Fruit fly (Drosophila melanogaster) whole organism, wandering third instar larva: ENCODE measurements around the gene Tmx3.
A peak's percentile ranks its signal among the peaks of the same experiment; 100 is the strongest.

ENCODE experiments used
- Abd-B ChIP-seq: fragments of >200 bp; optimal IDR thresholded peaks from 2 replicates; lab custom pipeline; 2017; ENCODE audit warnings: missing biosample characterization, missing genetic modification characterization
- CG32264 ChIP-seq: fragments of 200-800 bp; sonication (Bioruptor generic); optimal IDR thresholded peaks from 2 replicates; lab custom pipeline; 2016; ENCODE audit warnings: missing biosample characterization, missing genetic modification characterization
- CG9705 ChIP-seq: fragments of 200-800 bp; sonication (Bioruptor generic); optimal IDR thresholded peaks from 2 replicates; lab custom pipeline; 2018; ENCODE audit warnings: missing biosample characterization, mild to moderate bottlenecking, missing genetic modification characterization
- Dfd ChIP-seq: fragments of >200 bp; optimal IDR thresholded peaks from 2 replicates; lab custom pipeline; 2017; ENCODE audit warnings: missing biosample characterization, missing genetic modification characterization
- Dif ChIP-seq: fragments of 200-275, 200-300 bp; sonication (Bioruptor generic); optimal IDR thresholded peaks from 2 replicates; lab custom pipeline; 2018; ENCODE audit warnings: missing biosample characterization, missing genetic modification characterization; ENCODE audit not compliant: partially characterized antibody
- GATAd ChIP-seq: sonication (Bioruptor generic); optimal IDR thresholded peaks from 2 replicates; lab custom pipeline; 2016; ENCODE audit warnings: missing biosample characterization, missing genetic modification characterization
- HLH106 ChIP-seq: fragments of 200-800 bp; optimal IDR thresholded peaks from 3 replicates; lab custom pipeline; 2019; ENCODE audit warnings: missing biosample characterization, mild to moderate bottlenecking, missing genetic modification characterization, moderate library complexity
- Hnf4 ChIP-seq: fragments of 200-800 bp; sonication (Bioruptor generic); optimal IDR thresholded peaks from 2 replicates; lab custom pipeline; 2016; ENCODE audit warnings: missing biosample characterization, mild to moderate bottlenecking, missing genetic modification characterization
- Hr78 ChIP-seq: fragments of >200 bp; optimal IDR thresholded peaks from 2 replicates; lab custom pipeline; 2017; ENCODE audit warnings: missing biosample characterization, missing genetic modification characterization
- Hr83 ChIP-seq: fragments of 200-300 bp; sonication (Bioruptor generic); optimal IDR thresholded peaks from 2 replicates; lab custom pipeline; 2016; ENCODE audit warnings: missing biosample characterization, mild to moderate bottlenecking, missing genetic modification characterization, moderate library complexity; ENCODE audit not compliant: poor library complexity, severe bottlenecking
- Mio ChIP-seq: sonication (Bioruptor generic); optimal IDR thresholded peaks from 2 replicates; lab custom pipeline; 2016; ENCODE audit warnings: missing biosample characterization, missing genetic modification characterization
- Myc ChIP-seq: fragments of >200 bp; optimal IDR thresholded peaks from 2 replicates; lab custom pipeline; 2017
- N ChIP-seq: fragments of >200 bp; optimal IDR thresholded peaks from 2 replicates; lab custom pipeline; 2018; ENCODE audit warnings: missing biosample characterization, missing external identifiers, missing genetic modification characterization
- OdsH ChIP-seq: fragments of 200-800 bp; sonication (Bioruptor generic); optimal IDR thresholded peaks from 2 replicates; lab custom pipeline; 2016; ENCODE audit warnings: missing biosample characterization, mild to moderate bottlenecking, missing genetic modification characterization
- Rel ChIP-seq, 2 experiments: fragments of 200-800 bp; sonication (Bioruptor generic) in 1 of 2; optimal IDR thresholded peaks; 2 replicates in 1 of 2; 3 replicates in 1 of 2; lab custom pipeline; 2016 to 2019; ENCODE audit warnings: mild to moderate bottlenecking in 2 of 2, missing biosample characterization in 2 of 2, missing genetic modification characterization in 2 of 2, moderate library complexity in 1 of 2
- Vsx2 ChIP-seq: fragments of 200-300, 225-300 bp; sonication (Bioruptor generic); optimal IDR thresholded peaks from 2 replicates; lab custom pipeline; 2018; ENCODE audit warnings: missing biosample characterization, missing genetic modification characterization; ENCODE audit not compliant: partially characterized antibody
- br ChIP-seq: fragments of 200-800 bp; sonication (Bioruptor generic); optimal IDR thresholded peaks from 2 replicates; lab custom pipeline; 2016; ENCODE audit warnings: missing biosample characterization, missing genetic modification characterization
- brk ChIP-seq: fragments of 200-800 bp; sonication (Bioruptor generic); optimal IDR thresholded peaks from 2 replicates; lab custom pipeline; 2016; ENCODE audit warnings: missing biosample characterization, mild to moderate bottlenecking, missing genetic modification characterization
- foxo ChIP-seq, 2 experiments: fragments of 200-800 bp; sonication (Bioruptor generic); optimal IDR thresholded peaks; 2 replicates in 1 of 2; 3 replicates in 1 of 2; lab custom pipeline; 2016 to 2017; ENCODE audit warnings: missing biosample characterization in 2 of 2, missing genetic modification characterization in 2 of 2
- fru ChIP-seq: fragments of 200-800 bp; sonication (Bioruptor generic); optimal IDR thresholded peaks from 3 replicates; lab custom pipeline; 2016; ENCODE audit warnings: missing biosample characterization, mild to moderate bottlenecking, missing genetic modification characterization
- jim ChIP-seq: fragments of 175-275, 200-325 bp; sonication (Bioruptor generic); optimal IDR thresholded peaks from 2 replicates; lab custom pipeline; 2016; ENCODE audit warnings: missing biosample characterization, mild to moderate bottlenecking, missing genetic modification characterization
- pan ChIP-seq: fragments of >200 bp; optimal IDR thresholded peaks from 2 replicates; lab custom pipeline; 2017
- psq ChIP-seq: fragments of 200-800 bp; sonication (Bioruptor generic); optimal IDR thresholded peaks from 3 replicates; lab custom pipeline; 2017; ENCODE audit warnings: missing biosample characterization, mild to moderate bottlenecking, missing genetic modification characterization, moderate library complexity
- rgr ChIP-seq: fragments of 200-800 bp; sonication (Bioruptor generic); optimal IDR thresholded peaks from 3 replicates; lab custom pipeline; 2016; ENCODE audit warnings: missing biosample characterization, mild to moderate bottlenecking, missing genetic modification characterization
- sv ChIP-seq: fragments of 200-800 bp; sonication (Bioruptor generic); optimal IDR thresholded peaks from 3 replicates; lab custom pipeline; 2016; ENCODE audit warnings: missing biosample characterization, missing genetic modification characterization
- usp ChIP-seq: fragments of >200 bp; optimal IDR thresholded peaks from 2 replicates; lab custom pipeline; 2017; ENCODE audit warnings: missing biosample characterization, missing genetic modification characterization

Gene Tmx3

dm6 chr3L:16277135-16277534, 48.2 kb downstream of the Tmx3 start, which contains the start of gene CG13065:
Gene CG13065 (plus strand): TSS chr3L:16277435.
- TF ChIP-seq OdsH (GFP tag; lab: Kevin White, UChicago): no peak
- TF ChIP-seq Rel (GFP tag; optimal IDR thresholded peaks at IDR 0.05; lab: Kevin White, UChicago): no peak
- no peak for TF ChIP-seq Rel (tag; optimal IDR thresholded peaks at IDR 0.05; lab: Kevin White, UChicago)
- no peak for TF ChIP-seq Hr83 (GFP tag; lab: Kevin White, UChicago)
- no peak for TF ChIP-seq usp (GFP tag; lab: Kevin White, UChicago)
- no peak for TF ChIP-seq CG9705 (GFP tag; lab: Kevin White, UChicago)
- no peak for TF ChIP-seq N (GFP tag; lab: Kevin White, UChicago)
- no peak for TF ChIP-seq Mio (GFP tag; lab: Kevin White, UChicago)
- no peak for TF ChIP-seq br (GFP tag; lab: Kevin White, UChicago)
- TF ChIP-seq foxo (GFP tag; optimal IDR thresholded peaks at IDR 0.05; lab: Kevin White, UChicago): no peak
- TF ChIP-seq sv (GFP tag; lab: Kevin White, UChicago): no peak
- TF ChIP-seq psq (GFP tag; lab: Kevin White, UChicago): no peak
- TF ChIP-seq jim (GFP tag; lab: Kevin White, UChicago): no peak
- TF ChIP-seq Hr78: no peak
- TF ChIP-seq HLH106: no peak
- no peak for TF ChIP-seq Hnf4 (GFP tag; lab: Kevin White, UChicago)
- no peak for TF ChIP-seq rgr (GFP tag; lab: Kevin White, UChicago)
- TF ChIP-seq Dfd (GFP tag; lab: Kevin White, UChicago): no peak
- TF ChIP-seq Abd-B: no peak

- no peak for TF ChIP-seq brk (GFP tag; lab: Kevin White, UChicago)
- TF ChIP-seq HLH106: no peak
- TF ChIP-seq CG32264 (GFP tag; lab: Kevin White, UChicago): no peak
- TF ChIP-seq br (GFP tag; lab: Kevin White, UChicago): no peak
- TF ChIP-seq sv (GFP tag; lab: Kevin White, UChicago): no peak
- no peak for TF ChIP-seq Myc
- TF ChIP-seq GATAd (GFP tag; lab: Kevin White, UChicago): no peak
- no peak for TF ChIP-seq pan
- TF ChIP-seq Dif (GFP tag; lab: Kevin White, UChicago): no peak
- TF ChIP-seq fru (GFP tag; lab: Kevin White, UChicago): no peak
- TF ChIP-seq Hnf4 (GFP tag; lab: Kevin White, UChicago): no peak
Observed at dm6 chr3L:16279171-16279570, 50.3 kb downstream of the Tmx3 start, which contains the start of gene CG13050. Gene CG13050 (minus strand): TSS chr3L:16279271.

- TF ChIP-seq usp (GFP tag; lab: Kevin White, UChicago): no peak
- peak; percentile 70 for TF ChIP-seq Vsx2 (GFP tag; lab: Kevin White, UChicago)
- TF ChIP-seq, all 38 proteins: peak for 1
Observed at dm6 chr3L:16279987-16280454, 51.1 kb downstream of the Tmx3 start, which contains the start of gene CG13064. Gene CG13064 (plus strand): TSS chr3L:16280404.
